Worm (Caenorhabditis elegans) whole organism, early embryonic: ENCODE data around the gene zip-8.

Experiments
- F13C5.2 ChIP-seq: sonication (generic microtip); optimal IDR thresholded peaks from 2 replicates; lab custom pipeline; 2017; ENCODE audit warnings: mild to moderate bottlenecking, missing genetic modification characterization, inconsistent platforms, missing compliant biosample characterization
- aly-1 ChIP-seq: sonication (generic microtip); optimal IDR thresholded peaks from 2 replicates; lab custom pipeline; 2016; ENCODE audit warnings: missing genetic modification characterization, missing compliant biosample characterization
- ama-1 ChIP-seq: fragments of 150-350 bp; optimal IDR thresholded peaks from 2 replicates; lab custom pipeline; 2014
- ceh-13 ChIP-seq: fragments of 200-800 bp; sonication (Bioruptor generic); optimal IDR thresholded peaks from 2 replicates; lab custom pipeline; 2018; ENCODE audit warnings: mild to moderate bottlenecking, missing genetic modification characterization, missing compliant biosample characterization
- ceh-36 ChIP-seq: sonication (generic microtip); optimal IDR thresholded peaks from 2 replicates; lab custom pipeline; 2016; ENCODE audit warnings: missing genetic modification characterization, inconsistent platforms, missing compliant biosample characterization
- flt-1 ChIP-seq: fragments of 200-800 bp; sonication (Bioruptor generic); IDR thresholded peaks from 2 replicates; pipeline ENCODE4 v1.3.6; 2022; ENCODE audit warnings: missing genetic modification characterization, missing compliant biosample characterization
- hmg-4 ChIP-seq: fragments of 200-800 bp; sonication (Bioruptor generic); optimal IDR thresholded peaks from 2 replicates; lab custom pipeline; 2018; ENCODE audit warnings: mild to moderate bottlenecking, missing genetic modification characterization, missing compliant biosample characterization
- hnd-1 ChIP-seq: sonication (generic microtip); optimal IDR thresholded peaks from 2 replicates; lab custom pipeline; 2016; ENCODE audit warnings: missing genetic modification characterization, missing compliant biosample characterization
- pes-1 ChIP-seq: fragments of 200-800 bp; sonication (Bioruptor generic); IDR thresholded peaks from 2 replicates; pipeline ENCODE4 v1.3.6; 2022; ENCODE audit warnings: missing genetic modification reagents, missing genetic modification characterization, missing compliant biosample characterization
- tra-4 ChIP-seq: sonication (generic microtip); optimal IDR thresholded peaks from 2 replicates; lab custom pipeline; 2017; ENCODE audit warnings: missing genetic modification characterization, missing compliant biosample characterization

DNA sequence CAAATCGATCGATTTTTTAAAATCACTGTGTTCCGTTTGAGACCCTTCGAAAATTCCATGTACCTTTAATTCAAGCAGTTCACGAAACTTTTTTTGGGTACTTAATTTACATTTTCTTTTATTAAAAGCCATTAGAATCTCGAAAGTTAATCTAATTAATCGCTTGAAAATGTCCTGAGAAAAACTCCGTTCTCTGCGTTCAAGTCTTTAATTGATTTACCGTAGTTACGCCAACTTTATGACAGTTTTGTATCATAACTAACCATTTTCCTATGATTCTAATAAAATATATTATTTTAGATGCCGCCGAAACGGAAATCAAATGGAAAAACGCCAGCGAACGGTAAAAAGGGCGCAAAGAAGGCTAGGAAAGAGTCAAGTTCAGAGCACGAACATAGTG is 24.6 kb upstream of the zip-8 start, which contains the start of gene jhdm-1:
- TF ChIP-seq flt-1 (GFP tag; lab: Robert Waterston, UW) = no peak
- TF ChIP-seq F13C5.2 (tag; lab: Kevin White, UChicago) = no peak
- no peak for TF ChIP-seq tra-4 (tag; lab: Kevin White, UChicago)
- no peak for TF ChIP-seq hmg-4 (GFP tag; lab: Kevin White, UChicago)
- no peak for TF ChIP-seq pes-1 (GFP tag; lab: Robert Waterston, UW)
- TF ChIP-seq ama-1 (lab: Kevin White, UChicago) = no peak
- no peak for TF ChIP-seq ceh-13 (GFP tag; lab: Kevin White, UChicago)
- no peak for TF ChIP-seq hnd-1 (tag; lab: Kevin White, UChicago)
- no peak for TF ChIP-seq aly-1 (tag; lab: Kevin White, UChicago)
- no peak for TF ChIP-seq ceh-36
